Worm (Caenorhabditis elegans): ENCODE results near the gene srh-82.
A peak's percentile ranks its signal among the peaks of the same experiment; 100 is the strongest.

The srh-82 gene

DNA sequence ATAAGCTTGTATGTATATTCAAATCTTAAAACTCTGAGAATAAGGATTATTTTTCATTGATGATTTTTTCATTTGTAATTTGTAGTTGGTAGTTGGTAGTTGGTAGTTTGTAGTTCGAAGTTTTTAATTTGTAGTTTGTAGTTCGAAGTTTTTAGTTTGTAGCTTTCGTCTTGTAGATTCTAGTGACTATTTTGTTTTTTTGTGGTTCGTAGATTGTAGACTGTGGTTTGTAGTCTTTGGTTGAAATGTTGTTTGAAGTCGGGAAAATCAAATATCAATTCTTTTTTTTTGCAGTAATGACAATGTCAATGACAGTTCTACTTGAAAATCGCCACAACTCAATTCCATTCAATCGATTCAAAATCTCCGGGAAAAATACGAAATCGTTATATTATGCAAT, 800 bp downstream of the srh-82 start:
- TF ChIP-seq nfya-1 (tag; optimal IDR thresholded peaks at IDR 0.05; ENCODE audit: insufficient read depth) (no peak), nhr-67 (tag; optimal IDR thresholded peaks at IDR 0.05) (no peak), ztf-4 (tag; optimal IDR thresholded peaks at IDR 0.05) (no peak), unc-39 (tag; optimal IDR thresholded peaks at IDR 0.05) (no peak), eor-1 (tag; optimal IDR thresholded peaks at IDR 0.05) (no peak), ama-1 (optimal IDR thresholded peaks at IDR 0.05) (no peak), R02D3.7 (tag; optimal IDR thresholded peaks at IDR 0.05) (no peak), unc-62 (GFP tag; optimal IDR thresholded peaks at IDR 0.05) (no peak), daf-12 (tag; optimal IDR thresholded peaks at IDR 0.05) (no peak), fos-1 (tag; optimal IDR thresholded peaks at IDR 0.05) (no peak)

DNA sequence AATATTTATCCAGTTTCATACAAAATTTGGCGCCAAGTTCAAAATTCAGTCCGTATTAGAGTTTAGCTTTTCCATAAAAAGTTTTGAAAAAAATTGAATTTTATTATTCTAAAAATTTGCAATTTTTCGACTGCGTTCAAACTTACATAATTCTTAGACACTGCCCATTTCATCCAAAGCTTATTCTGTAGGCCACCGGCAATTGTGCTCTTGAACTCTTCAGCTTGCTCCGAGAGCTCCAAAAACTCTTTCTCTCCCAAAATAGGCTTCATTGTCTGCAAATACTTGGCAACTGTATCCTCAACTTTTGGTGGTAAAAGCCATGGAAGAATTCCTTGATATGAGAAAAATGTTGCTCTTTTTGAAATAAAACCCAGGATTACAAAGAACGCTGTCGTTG, 5.2 kb downstream of the srh-82 start:
- no peak for TF ChIP-seq tbx-2 (tag; optimal IDR thresholded peaks at IDR 0.05)
- TF ChIP-seq eor-1 (tag; optimal IDR thresholded peaks at IDR 0.05): no peak
- TF ChIP-seq nhr-43 (tag; optimal IDR thresholded peaks at IDR 0.05; ENCODE audit: poor library complexity, severe bottlenecking): no peak

DNA sequence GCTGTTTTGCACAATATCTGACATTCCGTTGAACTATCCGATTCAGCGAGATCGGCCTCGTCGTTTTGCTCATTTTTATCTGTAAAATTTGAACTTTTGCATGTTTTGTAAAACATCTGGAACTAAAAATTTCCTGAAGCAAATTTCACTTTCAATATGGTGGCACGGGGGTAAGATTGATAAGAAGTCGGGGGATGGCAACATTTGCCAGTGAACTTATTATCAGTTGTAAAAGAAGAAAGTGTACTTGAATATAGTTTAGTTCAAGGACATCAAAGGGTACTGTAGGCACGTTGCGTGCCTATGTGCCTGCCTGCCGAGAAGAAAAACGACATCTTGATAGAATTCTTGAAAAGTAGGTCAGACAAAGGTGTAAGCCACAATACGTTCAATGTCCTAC, 6.4 kb downstream of the srh-82 start, which contains the start of gene W03F9.4:
TSS of gene W03F9.4 (minus strand) at position 79 of the 400 bp plus-strand sequence.
- peak; percentile 45 for TF ChIP-seq pqm-1 (tag; optimal IDR thresholded peaks at IDR 0.05)
- no peak for TF ChIP-seq ceh-16 (tag; optimal IDR thresholded peaks at IDR 0.05)

DNA sequence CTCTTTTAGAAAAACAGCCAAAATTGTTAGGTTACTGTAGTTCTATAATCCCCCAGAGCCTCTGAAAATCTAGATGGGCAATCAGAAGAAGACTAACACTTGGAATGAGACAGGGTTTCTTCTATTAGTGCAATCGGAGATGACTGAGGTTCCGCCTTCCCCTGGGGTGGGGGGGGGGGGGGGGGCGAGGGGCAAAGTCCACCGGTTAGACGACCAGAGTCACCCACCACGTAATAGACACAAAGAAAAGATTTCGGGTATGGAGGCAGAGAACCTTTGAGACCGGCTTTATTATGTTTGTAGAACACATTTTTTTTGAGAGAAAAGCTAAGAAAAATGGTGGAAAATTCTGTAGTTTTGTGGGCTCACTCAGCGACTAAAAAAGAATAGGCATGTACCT, 7.3 kb downstream of the srh-82 start:
- TF ChIP-seq pha-4 (tag; optimal IDR thresholded peaks at IDR 0.05) (no peak), hmg-11 (tag; optimal IDR thresholded peaks at IDR 0.05) (peak; percentile 31)

DNA sequence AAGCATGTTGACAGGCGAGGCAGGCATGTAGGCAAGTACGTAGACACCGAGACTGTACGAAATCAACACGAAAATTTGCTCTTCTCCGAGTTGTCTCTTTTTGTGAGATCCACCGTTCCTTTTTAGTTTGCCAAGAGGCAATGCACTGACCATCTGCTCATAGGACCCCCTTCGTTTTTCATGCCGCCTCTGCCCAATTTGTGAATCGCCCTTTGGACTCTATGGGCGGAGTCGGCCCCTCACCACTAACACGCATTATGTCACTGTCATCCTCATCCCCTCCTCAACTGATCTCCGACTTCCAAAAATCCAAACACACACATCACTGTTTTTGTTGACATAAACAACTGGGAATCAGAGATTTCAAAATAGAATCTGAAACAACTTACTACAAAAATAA, 9.0 kb downstream of the srh-82 start:
- TF ChIP-seq nhr-237 (tag; optimal IDR thresholded peaks at IDR 0.05): no peak
- no peak for TF ChIP-seq fos-1 (tag; optimal IDR thresholded peaks at IDR 0.05)
- no peak for TF ChIP-seq nhr-43 (tag; optimal IDR thresholded peaks at IDR 0.05; ENCODE audit: poor library complexity, severe bottlenecking)
- no peak for TF ChIP-seq nhr-67 (tag; optimal IDR thresholded peaks at IDR 0.05)
- no peak for TF ChIP-seq nhr-12 (tag; optimal IDR thresholded peaks at IDR 0.05)
- TF ChIP-seq elt-1 (tag; optimal IDR thresholded peaks at IDR 0.05): no peak
- no peak for TF ChIP-seq mml-1 (tag; optimal IDR thresholded peaks at IDR 0.05)
- no peak for TF ChIP-seq R02D3.7 (tag; optimal IDR thresholded peaks at IDR 0.05)

DNA sequence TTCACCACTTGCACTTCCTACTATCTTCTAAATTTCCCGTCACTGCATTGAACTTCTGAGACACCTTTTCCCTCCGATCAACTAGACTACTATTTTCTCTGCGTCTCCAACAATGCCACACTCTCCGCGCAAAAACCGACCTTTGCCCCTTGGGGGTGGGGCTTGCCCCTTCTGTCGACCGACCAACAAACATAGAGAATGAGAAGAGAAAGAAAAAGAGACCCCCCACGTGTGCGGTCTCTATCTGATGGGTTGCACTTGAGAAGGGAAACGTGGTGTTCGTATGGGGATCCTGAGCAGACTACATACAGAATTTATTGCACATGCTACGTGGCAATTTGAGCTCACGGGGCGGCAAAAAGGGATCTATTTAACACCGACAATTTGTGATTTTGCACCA, 10.3 kb downstream of the srh-82 start:
- TF ChIP-seq pha-4 (tag; optimal IDR thresholded peaks at IDR 0.05): peak; percentile 41
- no peak for TF ChIP-seq egl-5 (tag; optimal IDR thresholded peaks at IDR 0.05)
- no peak for TF ChIP-seq fos-1 (tag; optimal IDR thresholded peaks at IDR 0.05)
- TF ChIP-seq nhr-28 (tag; optimal IDR thresholded peaks at IDR 0.05): no peak
- TF ChIP-seq elt-2 (tag; optimal IDR thresholded peaks at IDR 0.05): peak; percentile 18
- no peak for TF ChIP-seq zag-1 (tag; optimal IDR thresholded peaks at IDR 0.05)
- TF ChIP-seq ceh-9 (tag; optimal IDR thresholded peaks at IDR 0.05): no peak
- no peak for TF ChIP-seq nhr-76 (tag; optimal IDR thresholded peaks at IDR 0.05)
- TF ChIP-seq nhr-67 (tag; optimal IDR thresholded peaks at IDR 0.05): no peak
- TF ChIP-seq ceh-28 (tag; optimal IDR thresholded peaks at IDR 0.05): peak; percentile 9
- peak; percentile 52 for TF ChIP-seq nhr-43 (tag; optimal IDR thresholded peaks at IDR 0.05; ENCODE audit: poor library complexity, severe bottlenecking)
- no peak for TF ChIP-seq fkh-10 (GFP tag; optimal IDR thresholded peaks at IDR 0.05)
- no peak for TF ChIP-seq jun-1 (tag; optimal IDR thresholded peaks at IDR 0.05)
- TF ChIP-seq nfya-1 (tag; optimal IDR thresholded peaks at IDR 0.05; ENCODE audit: insufficient read depth): peak; percentile 44
- TF ChIP-seq nhr-11 (tag; optimal IDR thresholded peaks at IDR 0.05): no peak
- no peak for TF ChIP-seq ZK546.5 (tag; optimal IDR thresholded peaks at IDR 0.05)
- no peak for TF ChIP-seq fkh-2 (tag; optimal IDR thresholded peaks at IDR 0.05)
- no peak for TF ChIP-seq mml-1 (tag; optimal IDR thresholded peaks at IDR 0.05)
- TF ChIP-seq nhr-23 (tag; optimal IDR thresholded peaks at IDR 0.05): no peak
- no peak for TF ChIP-seq lsy-12 (tag; optimal IDR thresholded peaks at IDR 0.05)
- TF ChIP-seq hmg-11 (tag; optimal IDR thresholded peaks at IDR 0.05): peak; percentile 16
- no peak for TF ChIP-seq nhr-25 (tag; optimal IDR thresholded peaks at IDR 0.05)
- no peak for TF ChIP-seq egl-27 (tag; optimal IDR thresholded peaks at IDR 0.05)
- no peak for TF ChIP-seq elt-3 (tag; optimal IDR thresholded peaks at IDR 0.05)
- no peak for TF ChIP-seq lin-39 (tag; optimal IDR thresholded peaks at IDR 0.05)
- no peak for TF ChIP-seq R02D3.7 (tag; optimal IDR thresholded peaks at IDR 0.05)
- no peak for TF ChIP-seq nhr-12 (tag; optimal IDR thresholded peaks at IDR 0.05)
- no peak for TF ChIP-seq ama-1 (optimal IDR thresholded peaks at IDR 0.05)
- TF ChIP-seq skn-1 (tag; optimal IDR thresholded peaks at IDR 0.05): no peak
- no peak for TF ChIP-seq ceh-16 (tag; optimal IDR thresholded peaks at IDR 0.05)
- TF ChIP-seq nhr-77 (tag; optimal IDR thresholded peaks at IDR 0.05): no peak
- TF ChIP-seq unc-39 (tag; optimal IDR thresholded peaks at IDR 0.05): no peak
- TF ChIP-seq ztf-4 (tag; optimal IDR thresholded peaks at IDR 0.05): no peak
- no peak for TF ChIP-seq snpc-4 (tag; optimal IDR thresholded peaks at IDR 0.05)
- no peak for TF ChIP-seq aly-2 (tag; optimal IDR thresholded peaks at IDR 0.05)
- TF ChIP-seq tbx-2 (tag; optimal IDR thresholded peaks at IDR 0.05): no peak

All from whole organism, L3 larva.